Fruit fly (Drosophila melanogaster) whole organism, embryonic: ENCODE measurements around the gene ND-MNLL.

Experiments
- Aef1 ChIP-seq: fragments of 200-800 bp; sonication (Bioruptor generic); IDR thresholded peaks from 3 replicates; pipeline ENCODE4 v1.3.6; 2022; ENCODE audit warnings: missing biosample characterization, missing genetic modification characterization
- B-H2 ChIP-seq: fragments of 200-800 bp; sonication (Bioruptor generic); optimal IDR thresholded peaks from 2 replicates; lab custom pipeline; 2018; ENCODE audit warnings: missing biosample characterization, mild to moderate bottlenecking, missing genetic modification characterization
- CG1024 ChIP-seq: fragments of 200-800 bp; sonication (Bioruptor generic); IDR thresholded peaks from 2 replicates; pipeline ENCODE4 v1.3.6; 2022; ENCODE audit warnings: missing biosample characterization, missing genetic modification characterization
- CG10267 ChIP-seq: fragments of 200-800 bp; sonication (Bioruptor generic); optimal IDR thresholded peaks from 2 replicates; lab custom pipeline; 2018; ENCODE audit warnings: missing biosample characterization, mild to moderate bottlenecking, missing genetic modification characterization, moderate library complexity
- CG11456 ChIP-seq: fragments of 200-800 bp; sonication (Bioruptor generic); IDR thresholded peaks from 3 replicates; pipeline ENCODE4 v1.3.6; 2022; ENCODE audit warnings: missing biosample characterization, missing genetic modification characterization
- CG14441 ChIP-seq: fragments of 200-800 bp; sonication (Bioruptor generic); IDR thresholded peaks from 2 replicates; pipeline ENCODE4 v1.3.6; 2022; ENCODE audit warnings: missing biosample characterization, missing genetic modification characterization
- CG15696 ChIP-seq: fragments of 200-800 bp; sonication (Bioruptor generic); optimal IDR thresholded peaks from 2 replicates; lab custom pipeline; 2019; ENCODE audit warnings: missing biosample characterization, mild to moderate bottlenecking, missing genetic modification characterization, moderate library complexity
- CG1602 ChIP-seq: fragments of 200-800 bp; sonication (Bioruptor generic); optimal IDR thresholded peaks from 3 replicates; lab custom pipeline; 2016; ENCODE audit warnings: missing biosample characterization, missing genetic modification characterization
- CG17359 ChIP-seq: fragments of 200-800 bp; sonication (Bioruptor generic); optimal IDR thresholded peaks from 3 replicates; lab custom pipeline; 2018; ENCODE audit warnings: missing biosample characterization, mild to moderate bottlenecking, missing genetic modification characterization, moderate library complexity
- CG1832 ChIP-seq: fragments of 200-800 bp; sonication (Bioruptor generic); optimal IDR thresholded peaks from 2 replicates; lab custom pipeline; 2017; ENCODE audit warnings: missing biosample characterization, mild to moderate bottlenecking, missing genetic modification characterization, inconsistent platforms
- CG18476 ChIP-seq: fragments of 200-800 bp; sonication (Bioruptor generic); optimal IDR thresholded peaks from 2 replicates; lab custom pipeline; 2016; ENCODE audit warnings: missing biosample characterization, mild to moderate bottlenecking, missing genetic modification characterization
- CG4730 ChIP-seq: fragments of 200-800 bp; sonication (Bioruptor generic); IDR thresholded peaks from 2 replicates; pipeline ENCODE4 v1.3.6; 2022; ENCODE audit warnings: missing biosample characterization, missing genetic modification characterization
- CG4854 ChIP-seq: fragments of 200-800 bp; sonication (Bioruptor generic); optimal IDR thresholded peaks from 2 replicates; lab custom pipeline; 2016; ENCODE audit warnings: missing biosample characterization, missing genetic modification characterization, inconsistent platforms
- CG6254 ChIP-seq: fragments of 200-800 bp; sonication (Bioruptor generic); optimal IDR thresholded peaks from 3 replicates; lab custom pipeline; 2017; ENCODE audit warnings: mild to moderate bottlenecking, missing biosample characterization, missing genetic modification reagents, missing genetic modification characterization
- CG8478 ChIP-seq: fragments of >200 bp; optimal IDR thresholded peaks from 2 replicates; lab custom pipeline; 2018
- D19B ChIP-seq: fragments of 200-800 bp; sonication (Bioruptor generic); optimal IDR thresholded peaks from 2 replicates; lab custom pipeline; 2017; ENCODE audit warnings: missing biosample characterization, mild to moderate bottlenecking, missing genetic modification characterization
- Hand ChIP-seq: fragments of 200-800 bp; sonication (Bioruptor generic); optimal IDR thresholded peaks from 2 replicates; lab custom pipeline; 2017; ENCODE audit warnings: mild to moderate bottlenecking, missing biosample characterization, missing genetic modification reagents, missing genetic modification characterization
- Hmx ChIP-seq: fragments of 200-800 bp; sonication (Bioruptor generic); optimal IDR thresholded peaks from 2 replicates; lab custom pipeline; 2016; ENCODE audit warnings: missing biosample characterization, missing genetic modification characterization
- Jarid2 ChIP-seq: fragments of 200-800 bp; sonication (Bioruptor generic); optimal IDR thresholded peaks from 3 replicates; lab custom pipeline; 2017; ENCODE audit warnings: mild to moderate bottlenecking, missing biosample characterization, missing genetic modification reagents, missing genetic modification characterization
- Lpt ChIP-seq: fragments of >200 bp; optimal IDR thresholded peaks from 2 replicates; lab custom pipeline; 2018; ENCODE audit warnings: missing biosample characterization, missing genetic modification characterization
- MESR4 ChIP-seq: fragments of 200-800 bp; sonication (Bioruptor generic); optimal IDR thresholded peaks from 2 replicates; lab custom pipeline; 2018; ENCODE audit warnings: missing biosample characterization, mild to moderate bottlenecking, missing genetic modification characterization, moderate library complexity
- Med ChIP-seq: fragments of 200-800 bp; sonication (Bioruptor generic); peaks from one replicate; lab custom pipeline; 2016; ENCODE audit warnings: missing biosample characterization, missing genetic modification characterization, mild to moderate bottlenecking, inconsistent platforms, moderate library complexity
- Nf-YB ChIP-seq: fragments of 200-800 bp; sonication (Bioruptor generic); optimal IDR thresholded peaks from 3 replicates; lab custom pipeline; 2019; ENCODE audit warnings: missing biosample characterization, mild to moderate bottlenecking, missing genetic modification characterization, moderate library complexity
- Poxn ChIP-seq: fragments of 200-800 bp; sonication (Bioruptor generic); IDR thresholded peaks from 2 replicates; pipeline ENCODE4 v1.3.6; 2022; ENCODE audit warnings: missing biosample characterization, missing genetic modification characterization
- Ptx1 ChIP-seq: fragments of 200-800 bp; sonication (Bioruptor generic); IDR thresholded peaks from 2 replicates; pipeline ENCODE4 v1.3.6; 2022; ENCODE audit warnings: missing biosample characterization, missing genetic modification characterization
- Ravus ChIP-seq: fragments of 200-800 bp; sonication (Bioruptor generic); IDR thresholded peaks from 2 replicates; pipeline ENCODE4 v1.3.6; 2022; ENCODE audit warnings: missing biosample characterization, missing genetic modification characterization
- Rx ChIP-seq: fragments of 200-800 bp; sonication (Bioruptor generic); IDR thresholded peaks from 2 replicates; pipeline ENCODE4 v1.3.6; 2022; ENCODE audit warnings: missing biosample characterization, missing genetic modification characterization
- Sry-δ ChIP-seq: fragments of 200-800 bp; sonication (Bioruptor generic); optimal IDR thresholded peaks from 2 replicates; lab custom pipeline; 2016; ENCODE audit warnings: missing biosample characterization, missing genetic modification characterization
- Stat92E ChIP-seq, 3 experiments: fragments of >200 bp in 2 of 3; fragments of 200-800 bp in 1 of 3; sonication (Bioruptor generic) in 1 of 3; optimal IDR thresholded peaks; 2 replicates each; lab custom pipeline; 2017 to 2019; ENCODE audit warnings: missing biosample characterization in 3 of 3, missing genetic modification characterization in 3 of 3, mild to moderate bottlenecking in 1 of 3, moderate library complexity in 1 of 3
- ab ChIP-seq: fragments of 200-800 bp; sonication (Bioruptor generic); optimal IDR thresholded peaks from 2 replicates; lab custom pipeline; 2016; ENCODE audit warnings: missing biosample characterization, missing genetic modification characterization
- amos ChIP-seq: fragments of 200-800 bp; sonication (Bioruptor generic); IDR thresholded peaks from 2 replicates; pipeline ENCODE4 v1.3.6; 2022; ENCODE audit warnings: missing biosample characterization, missing genetic modification characterization; ENCODE audit not compliant: partially characterized antibody
- dati ChIP-seq: fragments of 200-800 bp; sonication (Bioruptor generic); IDR thresholded peaks from 2 replicates; pipeline ENCODE4 v1.3.6; 2022; ENCODE audit warnings: missing biosample characterization, missing genetic modification characterization
- dpn ChIP-seq, 2 experiments: fragments of 200-800 bp; sonication (Bioruptor generic); optimal IDR thresholded peaks; 3 replicates each; lab custom pipeline; 2016; ENCODE audit warnings: missing biosample characterization in 2 of 2, missing genetic modification characterization in 2 of 2
- eyg ChIP-seq: fragments of 200-800 bp; sonication (Bioruptor generic); optimal IDR thresholded peaks from 3 replicates; lab custom pipeline; 2016; ENCODE audit warnings: missing biosample characterization, missing genetic modification characterization
- gcm ChIP-seq: fragments of 200-800 bp; sonication (Bioruptor generic); optimal IDR thresholded peaks from 2 replicates; lab custom pipeline; 2019; ENCODE audit warnings: missing biosample characterization, mild to moderate bottlenecking, missing genetic modification characterization, moderate library complexity
- gfzf ChIP-seq: fragments of 200-800 bp; sonication (Bioruptor generic); optimal IDR thresholded peaks from 2 replicates; lab custom pipeline; 2016; ENCODE audit warnings: missing biosample characterization, mild to moderate bottlenecking, missing genetic modification characterization, moderate library complexity
- gro ChIP-seq: fragments of 200-800 bp; sonication (Bioruptor generic); optimal IDR thresholded peaks from 2 replicates; lab custom pipeline; 2016; ENCODE audit warnings: missing biosample characterization, missing genetic modification characterization
- hb ChIP-seq: fragments of 200-800 bp; sonication (Bioruptor generic); IDR thresholded peaks from 3 replicates; pipeline ENCODE4 v1.3.6; 2022; ENCODE audit warnings: missing biosample characterization, missing genetic modification characterization; ENCODE audit not compliant: partially characterized antibody
- jing ChIP-seq: fragments of 200-800 bp; sonication (Bioruptor generic); optimal IDR thresholded peaks from 2 replicates; lab custom pipeline; 2018; ENCODE audit warnings: missing biosample characterization, mild to moderate bottlenecking, missing genetic modification characterization
- knrl ChIP-seq: fragments of 200-800 bp; sonication (Bioruptor generic); IDR thresholded peaks from 3 replicates; pipeline ENCODE4 v1.3.6; 2022; ENCODE audit warnings: missing biosample characterization, missing genetic modification characterization; ENCODE audit not compliant: partially characterized antibody
- pb ChIP-seq: fragments of 200-800 bp; sonication (Bioruptor generic); optimal IDR thresholded peaks from 3 replicates; lab custom pipeline; 2016; ENCODE audit warnings: missing biosample characterization, missing genetic modification characterization
- peb ChIP-seq: fragments of 200-800 bp; sonication (Bioruptor generic); IDR thresholded peaks from 2 replicates; pipeline ENCODE4 v1.3.6; 2022; ENCODE audit warnings: missing biosample characterization, missing genetic modification characterization
- repo ChIP-seq: fragments of 200-800 bp; sonication (Bioruptor generic); optimal IDR thresholded peaks from 2 replicates; lab custom pipeline; 2016; ENCODE audit warnings: missing biosample characterization, missing genetic modification characterization
- rib ChIP-seq: fragments of 200-800 bp; sonication (Bioruptor generic); IDR thresholded peaks from 2 replicates; pipeline ENCODE4 v1.3.6; 2022; ENCODE audit warnings: missing biosample characterization, missing genetic modification characterization
- stwl ChIP-seq: fragments of 200-800 bp; sonication (Bioruptor generic); optimal IDR thresholded peaks from 3 replicates; lab custom pipeline; 2018; ENCODE audit warnings: missing biosample characterization, mild to moderate bottlenecking, missing genetic modification characterization, moderate library complexity
- trem ChIP-seq: fragments of 200-800 bp; optimal IDR thresholded peaks from 3 replicates; lab custom pipeline; 2019; ENCODE audit warnings: missing biosample characterization, mild to moderate bottlenecking, missing genetic modification characterization, moderate library complexity
- twi ChIP-seq: fragments of 200-800 bp; optimal IDR thresholded peaks from 2 replicates; lab custom pipeline; 2019; ENCODE audit warnings: missing biosample characterization, mild to moderate bottlenecking, missing genetic modification characterization, moderate library complexity
- vfl ChIP-seq: fragments of 200-800 bp; sonication (Bioruptor generic); optimal IDR thresholded peaks from 2 replicates; lab custom pipeline; 2016; ENCODE audit warnings: missing biosample characterization, missing genetic modification characterization
- zfh1 ChIP-seq: fragments of 200-800 bp; sonication (Bioruptor generic); IDR thresholded peaks from 3 replicates; pipeline ENCODE4 v1.3.6; 2022; ENCODE audit warnings: missing biosample characterization, missing genetic modification characterization

Gene ND-MNLL

dm6 chrX:7901153-7902038 is 7.8 kb upstream of the ND-MNLL start, which contains the start of the genes RpS6 and bys (continued):
- TF ChIP-seq Ravus (GFP tag; lab: Robert Waterston, UW) (no peak), CG14441 (GFP tag; lab: Robert Waterston, UW) (peak; percentile 58), CG17359 (tag; lab: Kevin White, UChicago) (peak; percentile 14), ab (GFP tag; lab: Kevin White, UChicago) (no peak), Rx (GFP tag; lab: Robert Waterston, UW) (peak; percentile 17; the same call in 1 of the 2 replicates), hb (GFP tag; lab: Robert Waterston, UW) (peak; percentile 78), CG15696 (tag; lab: Kevin White, UChicago) (peak; percentile 3), trem (tag; lab: Kevin White, UChicago) (no peak), Lpt (GFP tag; lab: Kevin White, UChicago) (no peak), peb (GFP tag; lab: Robert Waterston, UW) (no peak), CG18476 (peak; percentile 21), Ptx1 (peak; percentile 33), Hand (no peak), dati (GFP tag; lab: Robert Waterston, UW) (0 out of 2 replicates have a peak, but pooled peaks have one; percentile 4), gcm (GFP tag; lab: Kevin White, UChicago) (no peak), gro (peak; percentile 62), stwl (tag; lab: Kevin White, UChicago) (peak; percentile 23), CG4730 (peak; percentile 20; the same call in 1 of the 2 replicates), jing (GFP tag; lab: Kevin White, UChicago) (no peak), CG1024 (GFP tag; lab: Robert Waterston, UW) (no peak), Aef1 (GFP tag; lab: Robert Waterston, UW) (0 out of 3 replicates have a peak, but pooled peaks have one; percentile 15), Hmx (GFP tag; lab: Kevin White, UChicago) (no peak), CG10267 (tag; lab: Kevin White, UChicago) (peak; percentile 63), amos (GFP tag; lab: Robert Waterston, UW) (peak; percentile 92), pb (GFP tag; lab: Kevin White, UChicago) (peak; percentile 19), rib (GFP tag; lab: Robert Waterston, UW) (peak; percentile 60; the same call in 1 of the 2 replicates), Stat92E (GFP tag; optimal IDR thresholded peaks at IDR 0.05; lab: Kevin White, UChicago) (peak in 1 of 3 experiments; percentile 31), Sry-δ (GFP tag; lab: Kevin White, UChicago) (peak; percentile 78), Nf-YB (peak; percentile 3), twi (tag; lab: Kevin White, UChicago) (no peak), D19B (GFP tag; lab: Kevin White, UChicago) (no peak), CG6254 (GFP tag; lab: Kevin White, UChicago) (peak; percentile 11), MESR4 (GFP tag; lab: Kevin White, UChicago) (peak; percentile 93), Med (GFP tag; lab: Kevin White, UChicago) (peak; percentile 89), CG8478 (no peak), dpn (GFP tag; optimal IDR thresholded peaks at IDR 0.05; lab: Kevin White, UChicago) (peak; percentile 30 to 31), Jarid2 (GFP tag; lab: Kevin White, UChicago) (peak; percentile 49), zfh1 (GFP tag; lab: Robert Waterston, UW) (peak; percentile 69), CG11456 (GFP tag; lab: Robert Waterston, UW) (peak; percentile 81), Poxn (no peak), gfzf (GFP tag; lab: Kevin White, UChicago) (no peak), CG4854 (GFP tag; lab: Kevin White, UChicago) (no peak), vfl (no peak), repo (GFP tag; lab: Kevin White, UChicago) (no peak), CG1832 (no peak), B-H2 (GFP tag; lab: Kevin White, UChicago) (peak; percentile 40), knrl (GFP tag; lab: Robert Waterston, UW) (peak; percentile 83), eyg (GFP tag; lab: Kevin White, UChicago) (peak; percentile 6), CG1602 (no peak)
